Fruit fly (Drosophila melanogaster): ENCODE results near the gene RluA-2.

- TF ChIP-seq Vsx1 (GFP tag; optimal IDR thresholded peaks at IDR 0.05) (no peak), odd (GFP tag; optimal IDR thresholded peaks at IDR 0.05) (peak; percentile 58), C15 (GFP tag; IDR thresholded peaks at IDR 0.05) (0 out of 3 replicates have a peak, but pooled peaks have one; percentile 52), sens (GFP tag) (peak; percentile 95), H2.0 (GFP tag; IDR thresholded peaks at IDR 0.05) (peak; percentile 78), wek (GFP tag; optimal IDR thresholded peaks at IDR 0.05) (peak; percentile 14), ap (GFP tag; IDR thresholded peaks at IDR 0.05) (peak; percentile 79), NfI (GFP tag; optimal IDR thresholded peaks at IDR 0.05) (peak; percentile 59)
These were observed 50.2 kb downstream of the RluA-2 start, which contains the start of gene Lip4 for dm6 chr2L:10526953-10527584.
